Fruit fly (Drosophila melanogaster) whole organism, larva: ENCODE results near the gene naz.

Experiments
- noc ChIP-seq: fragments of 200-800 bp; sonication (Bioruptor generic); optimal IDR thresholded peaks from 3 replicates; lab custom pipeline; 2019; ENCODE audit warnings: missing biosample characterization, mild to moderate bottlenecking, missing genetic modification characterization, moderate library complexity

naz gene

DNA sequence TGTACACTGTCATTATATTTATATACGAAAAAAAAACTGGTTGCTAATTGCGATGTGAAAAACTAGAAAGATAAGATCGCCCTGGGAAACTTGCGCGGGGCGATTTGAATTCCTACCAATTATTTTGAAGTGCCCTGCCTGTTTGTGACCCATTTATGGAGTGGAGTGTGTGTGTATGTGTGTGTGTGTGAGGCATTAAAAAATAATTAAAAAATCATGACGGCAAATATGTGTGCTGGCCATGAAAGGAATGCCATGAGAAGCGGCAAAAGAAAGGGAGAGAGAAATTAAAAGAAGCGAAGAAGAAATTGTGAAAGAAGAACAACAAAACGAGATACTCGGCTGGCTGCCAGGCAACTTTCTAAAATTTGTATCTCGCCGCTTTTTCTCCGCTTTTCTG lies 18.8 kb downstream of the naz start:
- no peak for TF ChIP-seq noc (tag; lab: Kevin White, UChicago)

DNA sequence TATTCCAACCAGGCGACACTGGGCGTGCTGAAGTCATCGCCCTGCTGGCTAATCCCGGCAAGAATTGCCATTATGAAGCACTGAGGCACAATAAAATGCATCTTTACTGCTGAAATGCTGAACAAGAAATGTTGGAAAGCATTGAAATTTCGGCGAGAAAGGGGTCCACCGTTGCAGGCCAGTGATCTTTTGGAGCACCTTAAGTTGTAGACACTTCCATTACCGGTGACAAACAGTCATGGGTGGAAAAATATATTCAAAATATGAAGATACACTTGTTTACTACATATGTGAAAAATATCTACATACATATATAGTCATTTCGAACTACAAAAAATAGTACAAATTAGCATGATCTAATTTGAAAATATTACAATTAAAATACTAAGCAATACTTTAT lies 26.0 kb downstream of the naz start, which contains the start of gene CG7126:
TSS of gene CG7126 (minus strand) at position 101 of the 400 bp plus-strand sequence.
- TF ChIP-seq noc (tag; lab: Kevin White, UChicago): no peak

- no peak for TF ChIP-seq noc (tag; lab: Kevin White, UChicago)
Measured at dm6 chr3R:18301569-18301968, 27.2 kb downstream of the naz start, which contains the start of gene Polr1E. Polr1E (minus strand) TSS chr3R:18301728.

dm6 chr3R:18298900-18299321 lies 29.8 kb downstream of the naz start, which contains the start of gene Dlc90F:
Dlc90F (plus strand) TSS chr3R:18299229.
- TF ChIP-seq noc (tag; lab: Kevin White, UChicago): peak; percentile 6

- TF ChIP-seq noc (tag; lab: Kevin White, UChicago): peak; percentile 30
Measured at dm6 chr3R:18298298-18298899, 30.3 kb downstream of the naz start.

- no peak for TF ChIP-seq noc (tag; lab: Kevin White, UChicago)
Measured at dm6 chr3R:18297444-18298297, 31.1 kb downstream of the naz start.

dm6 chr3R:18296737-18297136 lies 32.0 kb downstream of the naz start:
- TF ChIP-seq noc (tag; lab: Kevin White, UChicago): no peak

dm6 chr3R:18296084-18296483 lies 32.7 kb downstream of the naz start:
- TF ChIP-seq noc (tag; lab: Kevin White, UChicago): no peak

- TF ChIP-seq noc (tag; lab: Kevin White, UChicago): no peak
Measured at dm6 chr3R:18295262-18295944, 33.3 kb downstream of the naz start.

DNA sequence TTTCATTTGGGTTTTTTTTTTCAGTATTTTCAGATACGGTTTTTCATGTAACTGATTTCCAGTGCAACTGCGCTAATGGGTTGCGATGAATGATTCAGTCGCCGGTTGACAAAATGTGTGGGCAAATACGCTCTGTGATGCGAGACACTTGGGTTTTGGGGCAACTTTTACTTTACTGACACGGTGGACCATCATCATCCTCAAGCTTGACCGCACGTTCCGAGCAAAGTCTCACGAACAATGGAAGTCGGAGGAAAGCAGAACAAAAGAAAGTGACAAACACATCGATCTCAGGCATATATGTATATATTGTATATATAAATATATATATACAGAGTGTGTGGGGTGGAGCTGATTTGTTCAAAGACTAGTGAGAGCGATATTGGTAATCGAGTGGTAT lies 34.3 kb downstream of the naz start:
- TF ChIP-seq noc (tag; lab: Kevin White, UChicago): no peak

DNA sequence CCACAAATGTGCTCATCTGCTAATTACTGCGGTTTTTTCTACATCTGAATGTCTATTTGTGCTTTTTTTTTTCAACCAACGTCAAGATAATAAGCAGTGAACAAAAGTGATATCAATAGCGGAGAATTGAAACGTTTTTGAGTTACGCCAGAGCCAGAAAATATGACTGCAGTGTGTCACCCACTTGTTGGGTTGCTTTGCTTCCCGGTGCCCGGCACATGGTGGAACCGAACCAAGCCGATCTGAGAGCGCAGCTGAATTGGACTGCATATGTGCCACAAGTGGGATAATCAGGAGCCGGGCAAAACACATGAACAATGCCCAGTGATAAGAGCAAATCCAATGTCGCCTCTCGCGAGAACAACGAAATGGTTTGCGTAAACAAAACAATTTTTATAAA lies 36.4 kb downstream of the naz start:
- TF ChIP-seq noc (tag; lab: Kevin White, UChicago): no peak

dm6 chr3R:18291831-18292230 lies 36.9 kb downstream of the naz start:
- peak; percentile 62 for TF ChIP-seq noc (tag; lab: Kevin White, UChicago)

DNA sequence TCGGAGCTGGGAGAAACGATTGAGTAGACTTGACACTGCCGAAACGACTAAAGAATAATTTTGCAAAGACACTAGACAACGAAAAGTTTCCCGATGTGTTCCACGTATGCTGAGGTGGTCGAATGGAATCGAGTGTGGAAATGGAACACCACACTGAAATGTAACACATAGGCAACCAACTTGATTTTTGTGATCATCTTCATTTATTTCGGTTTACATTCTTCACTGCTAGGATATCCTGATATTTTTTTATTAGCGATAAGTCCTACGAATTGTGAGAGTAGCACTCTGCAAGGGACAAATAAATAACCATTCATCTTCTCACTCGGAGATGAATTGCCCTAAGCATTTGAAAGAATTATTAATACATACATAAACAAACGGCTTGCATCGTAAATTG lies 40.1 kb downstream of the naz start, which contains the start of gene CG7131:
TSS of gene CG7131 (minus strand) at position 101 of the 400 bp plus-strand sequence.
- TF ChIP-seq noc (tag; lab: Kevin White, UChicago): no peak

DNA sequence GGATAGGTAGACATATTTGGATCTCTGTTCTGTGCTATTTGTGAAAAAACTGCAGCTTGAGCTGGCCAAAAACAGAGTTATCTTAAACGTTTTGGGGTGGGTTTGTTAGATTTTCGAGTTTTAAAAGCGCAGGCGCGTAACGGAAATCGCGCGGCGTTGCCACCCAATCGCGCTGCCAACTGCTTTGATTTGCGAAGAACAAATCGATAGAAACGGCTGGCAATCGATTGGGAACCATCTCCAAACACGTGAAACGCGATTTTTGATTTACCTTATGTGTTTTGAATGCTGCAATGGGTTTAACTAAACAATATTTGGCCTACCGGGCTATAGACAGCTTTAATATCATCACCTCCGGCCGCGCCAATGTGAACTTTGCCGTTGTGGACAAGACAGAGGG lies 45.3 kb downstream of the naz start, which contains the start of the genes CG14312 and CG8064:
TSS of gene CG14312 (minus strand) at position 88 of the 400 bp plus-strand sequence.
TSS of gene CG8064 (plus strand) at position 220 of the 400 bp plus-strand sequence.
- TF ChIP-seq noc (tag; lab: Kevin White, UChicago): no peak

DNA sequence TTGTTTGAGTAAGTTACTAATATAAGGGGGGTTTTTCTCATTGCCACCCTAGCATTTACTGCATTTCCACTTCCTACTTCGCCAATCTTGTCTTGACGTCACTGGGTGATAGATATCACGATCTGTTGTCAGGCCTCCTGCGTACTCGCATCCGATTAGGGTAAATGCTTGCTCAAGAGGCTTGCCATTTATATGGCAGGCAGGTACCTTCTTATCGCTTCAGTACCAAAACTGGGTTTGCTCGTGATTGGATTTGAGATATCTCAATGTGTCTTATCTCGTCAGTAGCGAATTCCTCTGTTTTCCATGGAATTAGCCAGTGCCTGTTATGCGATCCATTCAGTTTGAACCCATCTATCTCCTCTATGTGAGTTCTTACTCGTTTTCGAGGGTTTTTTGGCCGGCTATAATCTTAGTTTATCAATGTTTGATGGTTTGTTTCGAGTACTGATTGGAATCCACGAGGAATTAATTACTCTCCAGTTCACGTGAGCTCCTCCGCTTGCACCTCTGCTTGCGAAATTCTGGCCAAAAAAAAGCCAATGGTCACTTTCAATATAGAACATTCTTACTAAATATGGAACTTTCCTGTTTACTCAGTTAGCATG lies 47.8 kb downstream of the naz start:
- TF ChIP-seq noc (tag; lab: Kevin White, UChicago): no peak
